Fruit fly (Drosophila melanogaster) whole organism, pupa: ENCODE results near the gene cue.

Experiments
- CG10348 ChIP-seq: fragments of 200-800 bp; sonication (Bioruptor generic); IDR thresholded peaks from 2 replicates; pipeline ENCODE4 v1.3.6; 2022; ENCODE audit warnings: missing biosample characterization, missing genetic modification characterization
- CG12605 ChIP-seq: fragments of 200-800 bp; sonication (Bioruptor generic); IDR thresholded peaks from 2 replicates; pipeline ENCODE4 v1.3.6; 2022; ENCODE audit warnings: missing biosample characterization, missing genetic modification characterization
- CG13204 ChIP-seq: fragments of 200-800 bp; sonication (Bioruptor generic); optimal IDR thresholded peaks from 2 replicates; lab custom pipeline; 2018; ENCODE audit warnings: missing biosample characterization, mild to moderate bottlenecking, missing genetic modification characterization, moderate library complexity
- CG14655 ChIP-seq: fragments of 200-800 bp; sonication (Bioruptor generic); optimal IDR thresholded peaks from 3 replicates; lab custom pipeline; 2017; ENCODE audit warnings: mild to moderate bottlenecking, missing biosample characterization, missing genetic modification reagents, missing genetic modification characterization
- CG15710 ChIP-seq: fragments of 200-800 bp; sonication (Bioruptor generic); optimal IDR thresholded peaks from 2 replicates; lab custom pipeline; 2018; ENCODE audit warnings: missing biosample characterization, mild to moderate bottlenecking, missing genetic modification characterization, moderate library complexity
- CG17806 ChIP-seq: fragments of 200-800 bp; sonication (Bioruptor generic); optimal IDR thresholded peaks from 2 replicates; lab custom pipeline; 2018; ENCODE audit warnings: missing biosample characterization, mild to moderate bottlenecking, missing genetic modification characterization, moderate library complexity
- CG32121 ChIP-seq: fragments of 200-800 bp; sonication (Bioruptor generic); IDR thresholded peaks from 2 replicates; pipeline ENCODE4 v1.3.6; 2022; ENCODE audit warnings: missing biosample characterization, missing genetic modification characterization
- CG34367 ChIP-seq: fragments of 200-800 bp; sonication (Bioruptor generic); optimal IDR thresholded peaks from 2 replicates; lab custom pipeline; 2018; ENCODE audit warnings: missing biosample characterization, mild to moderate bottlenecking, missing genetic modification characterization
- CG4496 ChIP-seq: fragments of 200-800 bp; sonication (Bioruptor generic); IDR thresholded peaks from 3 replicates; pipeline ENCODE4 v1.3.6; 2022; ENCODE audit warnings: missing biosample characterization, missing genetic modification characterization
- CG8159 ChIP-seq: fragments of 200-800 bp; sonication (Bioruptor generic); optimal IDR thresholded peaks from 3 replicates; lab custom pipeline; 2018; ENCODE audit warnings: missing biosample characterization, mild to moderate bottlenecking, missing genetic modification characterization, moderate library complexity
- CG8301 ChIP-seq: fragments of 200-800 bp; sonication (Bioruptor generic); optimal IDR thresholded peaks from 2 replicates; lab custom pipeline; 2018; ENCODE audit warnings: missing biosample characterization, mild to moderate bottlenecking, missing genetic modification characterization
- CG9948 ChIP-seq: fragments of 200-800 bp; sonication (Bioruptor generic); optimal IDR thresholded peaks from 2 replicates; lab custom pipeline; 2018; ENCODE audit warnings: missing biosample characterization, mild to moderate bottlenecking, missing genetic modification characterization, moderate library complexity
- D1 ChIP-seq: fragments of 200-800 bp; sonication (Bioruptor generic); optimal IDR thresholded peaks from 2 replicates; lab custom pipeline; 2018; ENCODE audit warnings: missing biosample characterization, mild to moderate bottlenecking, missing genetic modification characterization, moderate library complexity
- EcR ChIP-seq: fragments of 200-800 bp; sonication (Bioruptor generic); optimal IDR thresholded peaks from 3 replicates; lab custom pipeline; 2019; ENCODE audit warnings: missing biosample characterization, missing genetic modification characterization, mild to moderate bottlenecking, moderate library complexity, missing genetic modification reagents
- Ets98B ChIP-seq: fragments of 200-800 bp; sonication (Bioruptor generic); IDR thresholded peaks from 2 replicates; pipeline ENCODE4 v1.3.6; 2022; ENCODE audit warnings: missing biosample characterization, missing genetic modification characterization
- Pif1A ChIP-seq: fragments of 200-800 bp; sonication (Bioruptor generic); optimal IDR thresholded peaks from 3 replicates; lab custom pipeline; 2016; ENCODE audit warnings: missing biosample characterization, missing genetic modification characterization
- Pif1B ChIP-seq: fragments of 200-800 bp; sonication (Bioruptor generic); optimal IDR thresholded peaks from 3 replicates; lab custom pipeline; 2016; ENCODE audit warnings: missing biosample characterization, missing genetic modification characterization
- Snoo ChIP-seq: fragments of 200-800 bp; sonication (Bioruptor generic); optimal IDR thresholded peaks from 3 replicates; lab custom pipeline; 2017; ENCODE audit warnings: missing biosample characterization, mild to moderate bottlenecking, missing genetic modification characterization, inconsistent platforms
- fd96Ca ChIP-seq: fragments of 200-800 bp; sonication (Bioruptor generic); IDR thresholded peaks from 3 replicates; pipeline ENCODE4 v1.3.6; 2022; ENCODE audit warnings: missing biosample characterization, missing genetic modification characterization
- gl ChIP-seq: fragments of 200-800 bp; sonication (Bioruptor generic); optimal IDR thresholded peaks from 2 replicates; lab custom pipeline; 2018; ENCODE audit warnings: missing biosample characterization, mild to moderate bottlenecking, missing genetic modification characterization
- rn ChIP-seq: fragments of 200-800 bp; sonication (Bioruptor generic); IDR thresholded peaks from 2 replicates; pipeline ENCODE4 v1.3.6; 2022; ENCODE audit warnings: missing biosample characterization, missing genetic modification characterization

cue gene

dm6 chr3L:1489523-1489922 is 27.5 kb downstream of the cue start, which contains the start of gene stet:
Gene stet, minus strand, starts transcription at chr3L:1489547.
- TF ChIP-seq CG12605 (GFP tag; lab: Robert Waterston, UW) (peak; percentile 49; the same call in 1 of the 2 replicates), CG32121 (GFP tag; lab: Robert Waterston, UW) (0 out of 2 replicates have a peak, but pooled peaks have one; percentile 21), CG9948 (tag; lab: Kevin White, UChicago) (no peak), CG4496 (GFP tag; lab: Robert Waterston, UW) (peak; percentile 61; the same call in 1 of the 3 replicates), Pif1B (GFP tag; lab: Kevin White, UChicago) (no peak), CG14655 (GFP tag; lab: Kevin White, UChicago) (no peak)
- TF ChIP-seq, all 21 proteins: peak for 3

dm6 chr3L:1488592-1489183 is 28.4 kb downstream of the cue start:
- no peak for TF ChIP-seq CG32121 (GFP tag; lab: Robert Waterston, UW)
- TF ChIP-seq CG14655 (GFP tag; lab: Kevin White, UChicago): no peak
- TF ChIP-seq D1 (tag; lab: Kevin White, UChicago): no peak
- TF ChIP-seq CG8301 (tag; lab: Kevin White, UChicago): no peak
- TF ChIP-seq CG9948 (tag; lab: Kevin White, UChicago): no peak
- no peak for TF ChIP-seq gl
- TF ChIP-seq CG8159 (tag; lab: Kevin White, UChicago): no peak
- peak; percentile 92 for TF ChIP-seq EcR
- no peak for TF ChIP-seq CG13204 (GFP tag; lab: Kevin White, UChicago)
- TF ChIP-seq Pif1B (GFP tag; lab: Kevin White, UChicago): peak; percentile 26
- TF ChIP-seq Ets98B (GFP tag; lab: Robert Waterston, UW): peak; percentile 56; the same call in 1 of the 2 replicates
- TF ChIP-seq CG15710 (tag; lab: Kevin White, UChicago): no peak
- TF ChIP-seq Snoo: peak; percentile 9
- no peak for TF ChIP-seq CG17806 (tag; lab: Kevin White, UChicago)
- no peak for TF ChIP-seq Pif1A
- TF ChIP-seq CG12605 (GFP tag; lab: Robert Waterston, UW): no peak
- TF ChIP-seq fd96Ca (GFP tag; lab: Robert Waterston, UW): no peak
- TF ChIP-seq CG10348 (GFP tag; lab: Robert Waterston, UW): no peak
- TF ChIP-seq CG4496 (GFP tag; lab: Robert Waterston, UW): peak; percentile 14; the same call in 1 of the 3 replicates
- no peak for TF ChIP-seq CG34367 (tag; lab: Kevin White, UChicago)
- TF ChIP-seq rn (GFP tag; lab: Robert Waterston, UW): no peak
- TF ChIP-seq, all 21 proteins: peak for 5

DNA sequence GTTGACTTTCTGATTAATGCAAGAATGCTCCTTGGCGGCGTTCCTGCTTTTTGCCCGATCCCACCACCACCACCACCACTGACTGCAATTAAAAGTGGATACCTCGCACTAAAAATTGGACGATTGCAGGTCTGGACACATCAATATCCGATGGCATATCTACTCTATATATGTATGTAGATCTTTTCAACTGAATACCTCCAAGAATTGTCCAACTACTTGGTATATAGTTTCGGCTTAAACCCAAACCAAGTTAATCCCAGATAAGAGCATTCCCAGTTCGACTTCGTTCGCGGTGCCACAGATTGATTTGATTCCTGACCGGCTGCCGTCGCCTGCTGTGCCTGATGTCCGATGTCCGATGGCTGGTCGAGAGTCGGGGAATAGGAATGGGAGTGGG is 32.3 kb downstream of the cue start:
- TF ChIP-seq CG10348 (GFP tag; lab: Robert Waterston, UW) (no peak), CG8159 (tag; lab: Kevin White, UChicago) (peak; percentile 57), CG34367 (tag; lab: Kevin White, UChicago) (no peak), CG17806 (tag; lab: Kevin White, UChicago) (peak; percentile 41), CG12605 (GFP tag; lab: Robert Waterston, UW) (no peak), CG4496 (GFP tag; lab: Robert Waterston, UW) (0 out of 3 replicates have a peak, but pooled peaks have one; percentile 17), Pif1B (GFP tag; lab: Kevin White, UChicago) (no peak), EcR (no peak), fd96Ca (GFP tag; lab: Robert Waterston, UW) (peak; percentile 15; the same call in 1 of the 3 replicates), Pif1A (no peak), CG8301 (tag; lab: Kevin White, UChicago) (peak; percentile 66), Snoo (no peak), Ets98B (GFP tag; lab: Robert Waterston, UW) (no peak), CG15710 (tag; lab: Kevin White, UChicago) (peak; percentile 1), CG9948 (tag; lab: Kevin White, UChicago) (peak; percentile 58), rn (GFP tag; lab: Robert Waterston, UW) (no peak), gl (peak; percentile 22), CG13204 (GFP tag; lab: Kevin White, UChicago) (no peak), CG14655 (GFP tag; lab: Kevin White, UChicago) (peak; percentile 79), CG32121 (GFP tag; lab: Robert Waterston, UW) (no peak), D1 (tag; lab: Kevin White, UChicago) (no peak)
- TF ChIP-seq, all 21 proteins: peak for 9

DNA sequence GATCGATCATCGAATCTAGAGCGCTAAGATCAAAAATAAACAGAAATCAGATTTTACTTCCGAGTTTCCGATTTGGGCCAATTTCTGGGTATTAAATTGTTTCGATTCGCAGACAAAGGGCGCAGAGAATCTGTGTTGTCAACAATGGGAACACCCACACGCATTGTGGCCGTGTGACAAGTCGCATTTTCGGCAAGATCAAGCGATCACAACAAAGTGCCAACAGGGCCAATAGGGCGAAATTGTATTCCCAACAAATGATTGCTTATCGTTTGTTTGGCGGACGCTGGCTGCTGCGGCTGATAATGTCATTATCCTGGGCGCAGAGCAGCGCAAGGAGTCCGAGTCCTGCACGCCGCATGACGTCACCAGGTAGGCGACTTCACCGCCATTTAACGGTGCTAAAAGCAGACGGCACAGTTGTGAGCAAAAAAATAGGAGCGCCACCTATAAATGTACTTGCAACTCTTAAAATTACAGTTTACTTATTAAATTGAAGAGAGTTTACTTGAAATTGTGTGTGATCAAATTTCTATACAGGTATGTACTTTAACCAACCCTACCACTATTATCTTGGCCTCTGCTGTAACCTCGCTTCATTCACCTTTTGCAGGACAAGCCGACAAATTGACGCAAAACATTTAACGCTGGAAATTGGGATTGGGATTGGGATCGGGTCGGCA is 37.9 kb downstream of the cue start:
- TF ChIP-seq D1 (tag; lab: Kevin White, UChicago): no peak
- TF ChIP-seq fd96Ca (GFP tag; lab: Robert Waterston, UW): peak; percentile 56; the same call in 2 of the 3 replicates
- peak; percentile 36 for TF ChIP-seq CG14655 (GFP tag; lab: Kevin White, UChicago)
- TF ChIP-seq Pif1A: no peak
- TF ChIP-seq Ets98B (GFP tag; lab: Robert Waterston, UW): peak; percentile 48; the same call in 1 of the 2 replicates
- peak; percentile 49 for TF ChIP-seq CG9948 (tag; lab: Kevin White, UChicago)
- no peak for TF ChIP-seq CG32121 (GFP tag; lab: Robert Waterston, UW)
- peak; percentile 25; the same call in 1 of the 2 replicates for TF ChIP-seq rn (GFP tag; lab: Robert Waterston, UW)
- TF ChIP-seq CG8301 (tag; lab: Kevin White, UChicago): peak; percentile 15
- no peak for TF ChIP-seq EcR
- TF ChIP-seq CG34367 (tag; lab: Kevin White, UChicago): peak; percentile 63
- TF ChIP-seq gl: no peak
- 0 out of 2 replicates have a peak, but pooled peaks have one; percentile 35 for TF ChIP-seq CG12605 (GFP tag; lab: Robert Waterston, UW)
- peak; percentile 38 for TF ChIP-seq CG17806 (tag; lab: Kevin White, UChicago)
- no peak for TF ChIP-seq CG10348 (GFP tag; lab: Robert Waterston, UW)
- TF ChIP-seq CG4496 (GFP tag; lab: Robert Waterston, UW): peak; percentile 79
- TF ChIP-seq CG8159 (tag; lab: Kevin White, UChicago): peak; percentile 49
- TF ChIP-seq CG15710 (tag; lab: Kevin White, UChicago): peak; percentile 67
- no peak for TF ChIP-seq Snoo
- no peak for TF ChIP-seq CG13204 (GFP tag; lab: Kevin White, UChicago)
- no peak for TF ChIP-seq Pif1B (GFP tag; lab: Kevin White, UChicago)
